Worm (Caenorhabditis elegans) whole organism, L1 larva: ENCODE measurements around the gene plc-2.

ENCODE experiments used
- elt-2 ChIP-seq: sonication (generic microtip); optimal IDR thresholded peaks from 2 replicates; lab custom pipeline; 2016; ENCODE audit warnings: missing genetic modification characterization, mild to moderate bottlenecking, inconsistent platforms, missing compliant biosample characterization, missing genetic modification reagents
- elt-3 ChIP-seq, 6 experiments: fragments of 150-350 bp in 1 of 6; sonication (generic microtip); optimal IDR thresholded peaks; 2 replicates each; lab custom pipeline; 2017 to 2018; ENCODE audit warnings: missing biosample characterization in 6 of 6, missing genetic modification characterization in 6 of 6, inconsistent platforms in 1 of 6
- isw-1 ChIP-seq: fragments of 200-800 bp; sonication (Bioruptor generic); IDR thresholded peaks from 2 replicates; pipeline ENCODE4 v1.3.6; 2022; ENCODE audit warnings: missing genetic modification characterization, missing compliant biosample characterization
- lin-13 ChIP-seq: fragments of 150-350 bp; optimal IDR thresholded peaks from 2 replicates; lab custom pipeline; 2014; ENCODE audit warnings: missing biosample characterization, missing genetic modification reagents, missing genetic modification characterization
- lin-35 ChIP-seq, 2 experiments: fragments of 150-350 bp; optimal IDR thresholded peaks; 2 replicates each; lab custom pipeline; 2014; ENCODE audit warnings: missing biosample characterization in 2 of 2, missing genetic modification characterization in 2 of 2, missing genetic modification reagents in 2 of 2
- lin-39 ChIP-seq: fragments of 150-350 bp; optimal IDR thresholded peaks from 2 replicates; lab custom pipeline; 2014; ENCODE audit warnings: missing biosample characterization, missing genetic modification reagents, missing genetic modification characterization
- nhr-11 ChIP-seq: fragments of 150-350 bp; optimal IDR thresholded peaks from 2 replicates; lab custom pipeline; 2014; ENCODE audit warnings: missing biosample characterization, missing genetic modification characterization
- nhr-12 ChIP-seq: sonication (generic microtip); optimal IDR thresholded peaks from 2 replicates; lab custom pipeline; 2017; ENCODE audit warnings: missing biosample characterization, missing genetic modification characterization
- nhr-237 ChIP-seq: fragments of 150-350 bp; optimal IDR thresholded peaks from 2 replicates; lab custom pipeline; 2014; ENCODE audit warnings: missing biosample characterization, missing genetic modification characterization
- nhr-28 ChIP-seq: fragments of 150-350 bp; optimal IDR thresholded peaks from 2 replicates; lab custom pipeline; 2014; ENCODE audit warnings: missing biosample characterization, missing genetic modification characterization
- pag-3 ChIP-seq: sonication (generic microtip); optimal IDR thresholded peaks from 2 replicates; lab custom pipeline; 2017; ENCODE audit warnings: missing genetic modification characterization, mild to moderate bottlenecking, missing compliant biosample characterization, antibody characterized with exemption, borderline replicate concordance; ENCODE audit not compliant: insufficient read depth
- skn-1 ChIP-seq: fragments of 150-350 bp; optimal IDR thresholded peaks from 2 replicates; lab custom pipeline; 2014; ENCODE audit warnings: missing biosample characterization, missing genetic modification characterization
- snu-23 ChIP-seq: sonication (generic microtip); optimal IDR thresholded peaks from 2 replicates; lab custom pipeline; 2016; ENCODE audit warnings: missing genetic modification characterization, missing compliant biosample characterization
- unc-86 ChIP-seq: sonication (generic microtip); optimal IDR thresholded peaks from 2 replicates; lab custom pipeline; 2016; ENCODE audit warnings: missing genetic modification characterization, missing compliant biosample characterization

DNA sequence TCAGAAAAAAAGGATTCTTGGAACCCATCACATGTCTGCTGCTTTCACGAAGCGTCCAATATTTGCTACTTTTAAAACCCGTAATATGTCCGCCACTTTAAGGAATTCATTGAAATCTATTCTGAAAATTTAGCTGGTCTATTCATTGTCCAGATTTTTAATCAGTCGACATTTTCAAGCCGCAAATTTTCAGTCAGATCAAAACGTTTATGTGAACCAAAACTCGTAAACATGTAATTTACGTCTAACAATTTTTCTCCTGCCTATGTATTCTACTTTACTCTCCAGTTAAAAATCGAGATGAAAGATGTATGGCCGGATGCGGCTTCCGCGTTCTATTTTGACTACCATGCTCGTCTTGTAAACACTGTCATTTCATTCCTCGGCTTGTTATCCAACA lies 5.6 kb downstream of the plc-2 start, which contains the start of gene srw-1:
- no peak for TF ChIP-seq pag-3 (tag; lab: Kevin White, UChicago)
- TF ChIP-seq elt-3 (tag; optimal IDR thresholded peaks at IDR 0.05; lab: Kevin White, UChicago): no peak
- TF ChIP-seq lin-35 (GFP tag; optimal IDR thresholded peaks at IDR 0.05; lab: Kevin White, UChicago): no peak
- no peak for TF ChIP-seq lin-13
- TF ChIP-seq nhr-12 (tag; lab: Kevin White, UChicago): no peak
- TF ChIP-seq elt-2 (tag; lab: Kevin White, UChicago): no peak
- TF ChIP-seq nhr-28 (tag; lab: Kevin White, UChicago): no peak
- no peak for TF ChIP-seq snu-23 (GFP tag; lab: Kevin White, UChicago)
- no peak for TF ChIP-seq nhr-237
- no peak for TF ChIP-seq unc-86
- TF ChIP-seq isw-1 (GFP tag; lab: Robert Waterston, UW): no peak
- TF ChIP-seq lin-39 (tag; lab: Kevin White, UChicago): no peak
- no peak for TF ChIP-seq skn-1
- no peak for TF ChIP-seq nhr-11 (tag; lab: Kevin White, UChicago)
